Worm (Caenorhabditis elegans) whole organism, early embryonic: Measurements from ENCODE around the gene W02B12.12.

ENCODE experiments used
- B0310.2 ChIP-seq: sonication (generic microtip); optimal IDR thresholded peaks from 2 replicates; lab custom pipeline; 2016; ENCODE audit warnings: mild to moderate bottlenecking, missing genetic modification characterization, missing compliant biosample characterization
- F13C5.2 ChIP-seq: sonication (generic microtip); optimal IDR thresholded peaks from 2 replicates; lab custom pipeline; 2017; ENCODE audit warnings: mild to moderate bottlenecking, missing genetic modification characterization, inconsistent platforms, missing compliant biosample characterization
- aly-1 ChIP-seq: sonication (generic microtip); optimal IDR thresholded peaks from 2 replicates; lab custom pipeline; 2016; ENCODE audit warnings: missing genetic modification characterization, missing compliant biosample characterization
- ama-1 ChIP-seq: fragments of 150-350 bp; optimal IDR thresholded peaks from 2 replicates; lab custom pipeline; 2014
- ceh-13 ChIP-seq: fragments of 200-800 bp; sonication (Bioruptor generic); optimal IDR thresholded peaks from 2 replicates; lab custom pipeline; 2018; ENCODE audit warnings: mild to moderate bottlenecking, missing genetic modification characterization, missing compliant biosample characterization
- ceh-36 ChIP-seq: sonication (generic microtip); optimal IDR thresholded peaks from 2 replicates; lab custom pipeline; 2016; ENCODE audit warnings: missing genetic modification characterization, inconsistent platforms, missing compliant biosample characterization
- ets-7 ChIP-seq: sonication (generic microtip); optimal IDR thresholded peaks from 2 replicates; lab custom pipeline; 2016; ENCODE audit warnings: missing genotype, missing genetic modification characterization, missing compliant biosample characterization
- flt-1 ChIP-seq: fragments of 200-800 bp; sonication (Bioruptor generic); IDR thresholded peaks from 2 replicates; pipeline ENCODE4 v1.3.6; 2022; ENCODE audit warnings: missing genetic modification characterization, missing compliant biosample characterization
- hmbx-1 ChIP-seq: sonication (generic microtip); optimal IDR thresholded peaks from 2 replicates; lab custom pipeline; 2016; ENCODE audit warnings: mild to moderate bottlenecking, missing genetic modification characterization, missing compliant biosample characterization
- hmg-4 ChIP-seq: fragments of 200-800 bp; sonication (Bioruptor generic); optimal IDR thresholded peaks from 2 replicates; lab custom pipeline; 2018; ENCODE audit warnings: mild to moderate bottlenecking, missing genetic modification characterization, missing compliant biosample characterization
- hnd-1 ChIP-seq: sonication (generic microtip); optimal IDR thresholded peaks from 2 replicates; lab custom pipeline; 2016; ENCODE audit warnings: missing genetic modification characterization, missing compliant biosample characterization
- pes-1 ChIP-seq: fragments of 200-800 bp; sonication (Bioruptor generic); IDR thresholded peaks from 2 replicates; pipeline ENCODE4 v1.3.6; 2022; ENCODE audit warnings: missing genetic modification reagents, missing genetic modification characterization, missing compliant biosample characterization
- scrt-1 ChIP-seq: fragments of 200-800 bp; sonication (Bioruptor generic); IDR thresholded peaks from 2 replicates; pipeline ENCODE4 v1.3.6; 2022; ENCODE audit warnings: missing genetic modification characterization, missing compliant biosample characterization
- sea-1 ChIP-seq: fragments of 200-800 bp; sonication (Bioruptor generic); conservative IDR thresholded peaks from 2 replicates; pipeline ENCODE4 v1.3.6; 2022; ENCODE audit warnings: missing genetic modification characterization, missing compliant biosample characterization
- tbx-11 ChIP-seq: fragments of 200-800 bp; sonication (Bioruptor generic); IDR thresholded peaks from 2 replicates; pipeline ENCODE4 v1.3.6; 2022; ENCODE audit warnings: missing genetic modification characterization, missing compliant biosample characterization
- tbx-37 ChIP-seq: fragments of 200-800 bp; sonication (Bioruptor generic); conservative IDR thresholded peaks from 2 replicates; pipeline ENCODE4 v1.3.6; 2022; ENCODE audit warnings: missing genetic modification reagents, missing genetic modification characterization, missing compliant biosample characterization
- tra-4 ChIP-seq: sonication (generic microtip); optimal IDR thresholded peaks from 2 replicates; lab custom pipeline; 2017; ENCODE audit warnings: missing genetic modification characterization, missing compliant biosample characterization

The W02B12.12 gene

DNA sequence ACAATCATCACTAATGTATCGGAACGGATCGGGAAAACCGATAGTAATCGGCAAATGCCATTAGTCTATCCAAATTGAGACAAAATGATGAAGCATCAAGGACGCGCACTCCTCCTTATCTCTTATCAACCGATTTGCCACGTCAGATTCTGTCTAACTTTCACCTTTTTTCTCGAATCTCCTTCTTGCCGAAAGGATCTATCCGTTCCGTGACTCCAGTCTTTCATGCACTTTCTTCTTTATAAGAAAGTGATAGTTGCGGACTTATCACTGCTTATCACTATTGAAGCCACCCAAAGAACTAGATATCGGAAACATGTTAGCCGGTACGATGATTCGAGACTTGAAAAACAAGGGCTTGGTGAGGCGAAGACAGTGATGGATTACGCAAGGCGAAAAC lies 23.0 kb upstream of the W02B12.12 start:
- no peak for TF ChIP-seq ceh-36 (tag; lab: Kevin White, UChicago)
- TF ChIP-seq F13C5.2 (tag; lab: Kevin White, UChicago) = no peak

DNA sequence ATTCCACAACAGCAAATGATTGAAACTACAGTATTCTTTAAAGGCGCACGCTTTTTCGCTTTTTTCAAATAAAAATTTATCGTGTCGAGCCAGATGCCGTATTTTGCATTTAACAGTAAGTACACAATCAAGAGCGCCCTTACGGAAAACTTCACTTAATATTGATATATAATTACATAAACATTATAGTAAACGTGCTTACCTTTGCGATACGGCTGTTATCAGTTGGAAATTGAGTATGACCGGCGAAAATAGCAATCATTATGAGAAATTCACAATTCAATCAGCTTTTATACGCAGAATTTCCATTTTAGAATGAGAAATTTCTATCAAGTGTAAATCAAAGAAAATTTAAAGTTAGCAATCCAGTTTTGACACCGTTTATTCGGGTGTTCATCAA lies 21.2 kb upstream of the W02B12.12 start, which contains the start of gene B0334.20:
Gene B0334.20 (minus strand): TSS at position 262 of the 400 bp plus-strand sequence.
- no peak for TF ChIP-seq hnd-1
- no peak for TF ChIP-seq ets-7
- TF ChIP-seq F13C5.2 (tag; lab: Kevin White, UChicago) = no peak
- no peak for TF ChIP-seq tra-4
- TF ChIP-seq ceh-36 (tag; lab: Kevin White, UChicago) = no peak
- no peak for TF ChIP-seq hmg-4
- no peak for TF ChIP-seq ceh-13 (GFP tag; lab: Kevin White, UChicago)
- no peak for TF ChIP-seq flt-1 (GFP tag; lab: Robert Waterston, UW)
- no peak for TF ChIP-seq hmbx-1 (tag; lab: Kevin White, UChicago)
- no peak for TF ChIP-seq aly-1 (tag; lab: Kevin White, UChicago)
- no peak for TF ChIP-seq B0310.2
- no peak for TF ChIP-seq tbx-37 (GFP tag; lab: Robert Waterston, UW)
- TF ChIP-seq scrt-1 (GFP tag; lab: Robert Waterston, UW) = no peak
- TF ChIP-seq ama-1 = no peak
- TF ChIP-seq pes-1 = no peak
- TF ChIP-seq tbx-11 (GFP tag; lab: Robert Waterston, UW) = no peak

DNA sequence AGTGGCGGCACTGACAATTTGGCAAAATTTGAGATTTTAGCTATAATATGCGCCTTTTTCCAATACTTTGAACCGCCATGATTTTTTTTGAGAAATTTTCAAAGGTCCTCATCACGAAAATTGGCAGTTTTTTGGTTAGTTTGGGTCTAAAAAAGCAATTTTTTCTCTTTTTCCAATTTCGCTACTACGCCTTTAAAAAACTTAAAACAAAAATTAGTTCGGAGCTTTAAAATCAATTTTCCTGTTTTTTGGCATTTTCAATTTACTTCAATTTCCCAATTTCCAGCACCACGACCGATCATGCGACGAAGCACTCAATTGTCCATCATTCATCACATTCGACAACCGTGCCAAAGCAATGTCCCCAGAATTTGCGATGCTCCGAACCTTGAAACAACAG lies 18.4 kb upstream of the W02B12.12 start, which contains the start of gene B0334.5:
Gene B0334.5 (plus strand): TSS at position 301 of the 400 bp plus-strand sequence.
- no peak for TF ChIP-seq sea-1
- no peak for TF ChIP-seq tbx-11 (GFP tag; lab: Robert Waterston, UW)
- no peak for TF ChIP-seq pes-1
- TF ChIP-seq ceh-36 (tag; lab: Kevin White, UChicago) = no peak
- no peak for TF ChIP-seq ceh-13 (GFP tag; lab: Kevin White, UChicago)
- TF ChIP-seq flt-1 (GFP tag; lab: Robert Waterston, UW) = no peak
- no peak for TF ChIP-seq hmg-4
- TF ChIP-seq ets-7 = no peak
- no peak for TF ChIP-seq scrt-1 (GFP tag; lab: Robert Waterston, UW)
- no peak for TF ChIP-seq tra-4
- TF ChIP-seq F13C5.2 (tag; lab: Kevin White, UChicago) = no peak
- no peak for TF ChIP-seq hnd-1
- TF ChIP-seq B0310.2 = no peak
- TF ChIP-seq ama-1 = no peak

DNA sequence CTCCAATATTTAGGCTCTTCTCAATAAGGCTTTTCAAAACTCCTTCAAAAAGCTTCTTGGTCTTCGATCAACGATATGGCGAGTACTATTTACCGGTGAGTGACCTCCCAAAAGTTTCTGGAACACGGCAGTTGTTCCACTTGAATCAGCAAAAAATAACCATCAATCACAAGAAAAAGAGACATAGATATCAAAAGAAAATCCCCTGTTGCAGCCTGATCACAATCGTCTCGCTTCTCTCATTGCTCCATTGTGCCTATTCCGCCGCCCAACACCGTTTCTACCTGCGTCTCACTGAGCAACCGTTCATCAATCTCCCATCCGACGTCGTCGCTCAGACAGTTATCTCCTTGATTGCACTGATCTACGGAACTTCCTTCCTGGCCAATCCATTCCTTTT lies 17.8 kb upstream of the W02B12.12 start, which contains the start of gene emc-5:
Gene emc-5 (plus strand): TSS at position 14 of the 400 bp plus-strand sequence.
- no peak for TF ChIP-seq tbx-37 (GFP tag; lab: Robert Waterston, UW)
- no peak for TF ChIP-seq sea-1
- TF ChIP-seq flt-1 (GFP tag; lab: Robert Waterston, UW) = no peak
- TF ChIP-seq scrt-1 (GFP tag; lab: Robert Waterston, UW) = no peak
- no peak for TF ChIP-seq tbx-11 (GFP tag; lab: Robert Waterston, UW)
- no peak for TF ChIP-seq hmbx-1 (tag; lab: Kevin White, UChicago)
- no peak for TF ChIP-seq aly-1 (tag; lab: Kevin White, UChicago)
- TF ChIP-seq pes-1 = no peak
- TF ChIP-seq hmg-4 = no peak
- no peak for TF ChIP-seq F13C5.2 (tag; lab: Kevin White, UChicago)
- no peak for TF ChIP-seq ceh-36 (tag; lab: Kevin White, UChicago)
- no peak for TF ChIP-seq tra-4
- TF ChIP-seq hnd-1 = no peak
- TF ChIP-seq ets-7 = no peak
- TF ChIP-seq B0310.2 = no peak
- TF ChIP-seq ama-1 = no peak

DNA sequence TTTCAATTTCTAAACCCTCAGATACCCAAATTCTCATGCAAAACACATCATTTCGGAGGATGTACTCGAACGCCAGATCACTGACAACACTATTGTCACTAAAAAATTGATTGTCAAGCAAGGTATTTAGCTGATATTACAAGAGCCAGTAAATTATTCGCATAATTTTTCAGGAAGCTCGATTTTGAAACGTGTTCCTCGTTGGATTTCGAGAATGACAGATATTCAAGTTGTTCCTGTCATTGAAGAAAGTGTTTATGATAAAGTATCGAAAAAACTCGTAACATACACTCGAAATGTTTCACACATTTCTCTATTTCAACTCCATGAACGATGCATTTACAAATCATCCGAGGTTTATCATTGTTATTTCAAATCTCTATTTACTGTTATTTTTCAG lies 16.8 kb upstream of the W02B12.12 start:
- TF ChIP-seq F13C5.2 (tag; lab: Kevin White, UChicago) (no peak), B0310.2 (no peak), scrt-1 (GFP tag; lab: Robert Waterston, UW) (no peak), hmbx-1 (tag; lab: Kevin White, UChicago) (no peak), pes-1 (no peak)

DNA sequence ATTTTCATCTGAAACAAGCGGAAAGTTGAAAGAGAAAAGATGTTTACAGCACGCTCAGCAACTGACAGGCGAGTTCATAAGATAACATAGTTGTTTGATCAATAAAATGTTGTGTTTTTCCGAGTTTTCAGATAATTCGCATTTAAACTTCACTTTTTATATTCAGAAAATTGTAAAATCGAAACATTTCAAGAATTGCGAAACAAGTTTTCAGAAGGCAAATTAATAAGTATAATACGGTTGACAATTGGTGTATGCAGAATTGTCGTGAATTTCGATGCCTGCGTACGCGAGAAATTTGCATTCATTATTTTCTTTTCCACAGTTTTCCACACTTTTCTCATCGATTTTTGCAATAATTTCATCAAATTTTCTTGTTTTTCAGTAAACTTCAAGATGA lies 16.3 kb upstream of the W02B12.12 start, which contains the start of the genes ooc-3 and B0334.4:
Gene ooc-3 (minus strand): TSS at position 15 of the 400 bp plus-strand sequence.
Gene B0334.4 (plus strand): TSS at position 386 of the 400 bp plus-strand sequence.
- TF ChIP-seq B0310.2 (no peak), tbx-11 (GFP tag; lab: Robert Waterston, UW) (no peak), ceh-13 (GFP tag; lab: Kevin White, UChicago) (no peak), tbx-37 (GFP tag; lab: Robert Waterston, UW) (no peak), pes-1 (no peak), flt-1 (GFP tag; lab: Robert Waterston, UW) (no peak), ama-1 (no peak), ceh-36 (tag; lab: Kevin White, UChicago) (no peak), hmbx-1 (tag; lab: Kevin White, UChicago) (no peak)

DNA sequence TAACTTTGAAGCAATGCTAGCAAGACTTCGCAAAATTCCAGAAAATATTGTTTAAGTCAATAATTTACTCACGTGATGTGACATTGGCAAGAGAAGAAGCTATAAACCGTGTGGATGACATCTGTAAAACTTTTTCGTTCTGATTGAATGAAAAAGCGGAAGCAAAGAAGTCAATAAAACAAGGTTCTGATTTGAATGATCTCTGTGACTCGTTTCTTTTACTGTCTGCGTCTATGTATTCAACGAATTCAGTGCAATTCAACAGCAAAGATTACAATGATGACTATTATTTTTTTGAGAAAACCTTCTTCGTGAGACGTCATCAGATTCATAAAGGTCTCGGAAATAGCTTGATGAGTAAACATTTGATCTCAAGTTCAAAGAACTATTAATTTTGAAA lies 13.9 kb upstream of the W02B12.12 start, which contains the start of gene hacl-1:
Gene hacl-1 (minus strand): TSS at position 121 of the 400 bp plus-strand sequence.
- no peak for TF ChIP-seq ets-7
- no peak for TF ChIP-seq sea-1
- TF ChIP-seq hmbx-1 (tag; lab: Kevin White, UChicago) = no peak
- TF ChIP-seq hmg-4 = no peak
- no peak for TF ChIP-seq tra-4
- no peak for TF ChIP-seq F13C5.2 (tag; lab: Kevin White, UChicago)
- TF ChIP-seq ama-1 = no peak
- TF ChIP-seq flt-1 (GFP tag; lab: Robert Waterston, UW) = no peak

DNA sequence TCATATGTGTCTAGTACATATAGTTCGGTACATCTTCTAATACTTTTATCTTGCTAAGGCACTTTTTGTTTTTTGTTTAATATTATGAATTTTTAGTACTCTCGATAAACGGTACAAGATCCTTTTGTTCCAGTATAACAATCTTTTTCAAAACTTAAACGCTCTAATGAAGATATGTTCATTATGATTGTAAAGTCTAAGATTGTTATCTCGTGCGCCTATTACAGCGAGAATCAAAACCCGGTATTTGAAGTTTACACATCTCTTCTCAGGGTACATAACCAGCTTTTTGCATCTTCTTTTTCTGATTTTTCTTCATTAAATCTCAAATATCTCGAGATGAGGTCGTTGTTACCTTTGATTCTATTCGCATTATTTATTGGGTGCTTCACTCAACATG lies 9.0 kb upstream of the W02B12.12 start, which contains the start of gene B0334.13:
Gene B0334.13 (plus strand): TSS at position 301 of the 400 bp plus-strand sequence.
- TF ChIP-seq aly-1 (tag; lab: Kevin White, UChicago) (no peak), F13C5.2 (tag; lab: Kevin White, UChicago) (no peak), hnd-1 (no peak), B0310.2 (no peak)
